Fruit fly (Drosophila melanogaster) S2 (cell line): ENCODE measurements around the gene cm.

Source experiments
- CG8478 ChIP-seq: fragments of >200 bp; optimal IDR thresholded peaks from 2 replicates; lab custom pipeline; 2018
- CTCF ChIP-seq, 2 experiments: fragments of >200 bp; optimal IDR thresholded peaks; 2 replicates each; lab custom pipeline; 2018

DNA sequence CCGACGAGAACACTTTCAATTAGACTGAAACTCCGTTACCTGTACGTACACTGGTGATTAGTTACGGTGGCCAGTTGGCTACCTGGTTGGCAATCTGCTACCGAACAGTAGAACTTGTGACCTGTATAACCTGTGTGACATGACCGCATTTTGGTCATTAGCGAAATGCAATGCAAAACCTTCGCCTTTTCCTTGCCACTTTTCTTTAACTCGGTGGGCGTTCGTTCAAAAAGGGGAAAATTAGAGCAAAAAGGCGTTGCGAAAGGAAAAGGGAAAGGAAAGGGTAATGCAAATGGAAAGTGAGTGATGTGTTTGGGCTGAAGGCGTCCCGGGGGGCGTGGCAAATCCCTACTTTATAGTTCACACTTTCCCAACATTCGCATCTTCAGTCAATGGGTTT lies 48.0 kb upstream of the cm start:
- TF ChIP-seq CG8478 (lab: Kevin White, UChicago) = no peak
- no peak for TF ChIP-seq CTCF (optimal IDR thresholded peaks at IDR 0.05; lab: Kevin White, UChicago)
